ENCODE assay signal across 5 worm cellular contexts in genomic region chrII:7200051-7200599, ce11.
TF ChIP-seq lines count a peak whose summit lies in the region.

Gene pcrg-1 (plus strand): TSS chrII:7200549.

TF ChIP-seq in whole organism, L1 larva, 84 proteins besides CTCF, POLR2A, EP300 and RAD21 (continues in another document):
- peak; percentile 89 for TF ChIP-seq nhr-71 (tag; optimal IDR thresholded peaks at IDR 0.05; lab: Kevin White, UChicago)
- peak; percentile 89 for TF ChIP-seq nhr-20 (tag; optimal IDR thresholded peaks at IDR 0.05; lab: Kevin White, UChicago)
- TF ChIP-seq nhr-11 (tag; optimal IDR thresholded peaks at IDR 0.05; lab: Kevin White, UChicago): no peak
- peak; percentile 90 for TF ChIP-seq nhr-47 (tag; optimal IDR thresholded peaks at IDR 0.05; lab: Kevin White, UChicago)
- TF ChIP-seq lsy-2 (tag; optimal IDR thresholded peaks at IDR 0.05; lab: Kevin White, UChicago): peak; percentile 54 to 81
- no peak for TF ChIP-seq nhr-12 (tag; optimal IDR thresholded peaks at IDR 0.05; lab: Kevin White, UChicago)
- no peak for TF ChIP-seq fkh-10 (GFP tag; optimal IDR thresholded peaks at IDR 0.05; lab: Kevin White, UChicago)
- TF ChIP-seq dpl-1 (GFP tag; optimal IDR thresholded peaks at IDR 0.05; lab: Kevin White, UChicago): peak; percentile 45 to 59 (median 56)
- peak; percentile 85 for TF ChIP-seq lir-3 (tag; optimal IDR thresholded peaks at IDR 0.05; lab: Kevin White, UChicago; ENCODE audit: poor library complexity)
- no peak for TF ChIP-seq skn-1 (tag; optimal IDR thresholded peaks at IDR 0.05; lab: Kevin White, UChicago)
- TF ChIP-seq aly-2 (tag; optimal IDR thresholded peaks at IDR 0.05; lab: Kevin White, UChicago): peak; percentile 36
- peak; percentile 87 for TF ChIP-seq dsc-1 (tag; optimal IDR thresholded peaks at IDR 0.05; lab: Kevin White, UChicago)
- no peak for TF ChIP-seq tlp-1 (tag; optimal IDR thresholded peaks at IDR 0.05; lab: Kevin White, UChicago)
- peak; percentile 73 for TF ChIP-seq C16A3.4 (tag; optimal IDR thresholded peaks at IDR 0.05; lab: Kevin White, UChicago)
- peak; percentile 41 for TF ChIP-seq nhr-77 (tag; optimal IDR thresholded peaks at IDR 0.05; lab: Kevin White, UChicago)
- no peak for TF ChIP-seq hlh-4 (tag; optimal IDR thresholded peaks at IDR 0.05; lab: Kevin White, UChicago)
- peak; percentile 83 for TF ChIP-seq tbx-2 (tag; optimal IDR thresholded peaks at IDR 0.05; lab: Kevin White, UChicago)
- no peak for TF ChIP-seq C34B4.2 (tag; optimal IDR thresholded peaks at IDR 0.05; lab: Kevin White, UChicago)

TF ChIP-seq in whole organism, L3 larva, 47 proteins besides CTCF, POLR2A, EP300 and RAD21 (continues in another document):
- TF ChIP-seq ceh-16 (tag; optimal IDR thresholded peaks at IDR 0.05; lab: Kevin White, UChicago) (no peak), ceh-82 (tag; optimal IDR thresholded peaks at IDR 0.05; lab: Kevin White, UChicago) (peak; percentile 33), hmg-11 (tag; optimal IDR thresholded peaks at IDR 0.05; lab: Kevin White, UChicago) (no peak), mdl-1 (tag; optimal IDR thresholded peaks at IDR 0.05; lab: Kevin White, UChicago) (no peak), tbx-2 (tag; optimal IDR thresholded peaks at IDR 0.05; lab: Kevin White, UChicago) (peak; percentile 78), nhr-25 (tag; optimal IDR thresholded peaks at IDR 0.05; lab: Kevin White, UChicago) (peak; percentile 83), pha-4 (tag; optimal IDR thresholded peaks at IDR 0.05; lab: Kevin White, UChicago) (peak; percentile 46), nfya-1 (tag; optimal IDR thresholded peaks at IDR 0.05; lab: Kevin White, UChicago; ENCODE audit: insufficient read depth) (peak; percentile 67), unc-62 (GFP tag; optimal IDR thresholded peaks at IDR 0.05; lab: Kevin White, UChicago) (no peak), elt-2 (tag; optimal IDR thresholded peaks at IDR 0.05; lab: Kevin White, UChicago) (peak; percentile 41), ama-1 (optimal IDR thresholded peaks at IDR 0.05; lab: Kevin White, UChicago) (no peak), fkh-10 (GFP tag; optimal IDR thresholded peaks at IDR 0.05; lab: Kevin White, UChicago) (no peak), nhr-12 (tag; optimal IDR thresholded peaks at IDR 0.05; lab: Kevin White, UChicago) (no peak), nhr-237 (tag; optimal IDR thresholded peaks at IDR 0.05; lab: Kevin White, UChicago) (no peak), lin-39 (tag; optimal IDR thresholded peaks at IDR 0.05; lab: Kevin White, UChicago) (peak; percentile 66), snpc-4 (tag; optimal IDR thresholded peaks at IDR 0.05; lab: Kevin White, UChicago) (peak; percentile 99), R02D3.7 (tag; optimal IDR thresholded peaks at IDR 0.05; lab: Kevin White, UChicago) (peak; percentile 56), daf-12 (tag; optimal IDR thresholded peaks at IDR 0.05; lab: Kevin White, UChicago) (no peak), mml-1 (tag; optimal IDR thresholded peaks at IDR 0.05; lab: Kevin White, UChicago) (no peak)

TF ChIP-seq in whole organism, early embryonic, 17 proteins besides CTCF, POLR2A, EP300 and RAD21:
- peak; percentile 93 for TF ChIP-seq pes-1 (GFP tag; IDR thresholded peaks at IDR 0.05; lab: Robert Waterston, UW)
- peak; percentile 90 for TF ChIP-seq ceh-13 (GFP tag; optimal IDR thresholded peaks at IDR 0.05; lab: Kevin White, UChicago)
- TF ChIP-seq B0310.2 (tag; optimal IDR thresholded peaks at IDR 0.05; lab: Kevin White, UChicago): peak; percentile 85
- peak; percentile 92 for TF ChIP-seq tbx-37 (GFP tag; conservative IDR thresholded peaks at IDR 0.05; lab: Robert Waterston, UW)
- peak; percentile 93 for TF ChIP-seq sea-1 (GFP tag; conservative IDR thresholded peaks at IDR 0.05; lab: Robert Waterston, UW)
- peak; percentile 93 for TF ChIP-seq tbx-11 (GFP tag; IDR thresholded peaks at IDR 0.05; lab: Robert Waterston, UW)
- peak; percentile 62 for TF ChIP-seq hmbx-1 (tag; optimal IDR thresholded peaks at IDR 0.05; lab: Kevin White, UChicago)
- TF ChIP-seq hmg-4 (GFP tag; optimal IDR thresholded peaks at IDR 0.05; lab: Kevin White, UChicago): peak; percentile 99
- peak; percentile 89 for TF ChIP-seq flt-1 (GFP tag; IDR thresholded peaks at IDR 0.05; lab: Robert Waterston, UW)
- peak; percentile 94 for TF ChIP-seq F13C5.2 (tag; optimal IDR thresholded peaks at IDR 0.05; lab: Kevin White, UChicago)
- no peak for TF ChIP-seq ama-1 (optimal IDR thresholded peaks at IDR 0.05; lab: Kevin White, UChicago)
- TF ChIP-seq ceh-36 (tag; optimal IDR thresholded peaks at IDR 0.05; lab: Kevin White, UChicago): peak; percentile 85
- TF ChIP-seq scrt-1 (GFP tag; IDR thresholded peaks at IDR 0.05; lab: Robert Waterston, UW): peak; percentile 90
- peak; percentile 89 for TF ChIP-seq aly-1 (tag; optimal IDR thresholded peaks at IDR 0.05; lab: Kevin White, UChicago)
- peak; percentile 75 for TF ChIP-seq hnd-1 (tag; optimal IDR thresholded peaks at IDR 0.05; lab: Kevin White, UChicago)
- TF ChIP-seq ets-7 (tag; optimal IDR thresholded peaks at IDR 0.05; lab: Kevin White, UChicago): peak; percentile 82
- TF ChIP-seq tra-4 (tag; optimal IDR thresholded peaks at IDR 0.05; lab: Kevin White, UChicago): peak; percentile 83

TF ChIP-seq in whole organism, midembryonic, 9 proteins besides CTCF, POLR2A, EP300 and RAD21:
- TF ChIP-seq ztf-29 (GFP tag; IDR thresholded peaks at IDR 0.05; lab: Robert Waterston, UW) (peak; percentile 85), cog-1 (tag; optimal IDR thresholded peaks at IDR 0.05; lab: Kevin White, UChicago) (peak; percentile 74), tab-1 (GFP tag; IDR thresholded peaks at IDR 0.05; lab: Robert Waterston, UW) (peak; percentile 96), flt-1 (GFP tag; IDR thresholded peaks at IDR 0.05; lab: Robert Waterston, UW) (peak; percentile 95), T22C8.4 (GFP tag; IDR thresholded peaks at IDR 0.05; lab: Robert Waterston, UW) (peak; percentile 92), klf-2 (GFP tag; conservative IDR thresholded peaks at IDR 0.05; lab: Robert Waterston, UW) (peak; percentile 86), ztf-23 (GFP tag; IDR thresholded peaks at IDR 0.05; lab: Robert Waterston, UW) (peak; percentile 94), med-1 (GFP tag; optimal IDR thresholded peaks at IDR 0.05; lab: Kevin White, UChicago; ENCODE audit: insufficient read depth) (peak; percentile 61), ref-1 (GFP tag; conservative IDR thresholded peaks at IDR 0.05; lab: Robert Waterston, UW) (peak; percentile 82)
TF ChIP-seq in whole organism, midembryonic: peak in this region for 9.

TF ChIP-seq in whole organism, young adult, 124 proteins besides CTCF, POLR2A, EP300 and RAD21 (continues in another document):
- TF ChIP-seq snpc-1.3 (tag; optimal IDR thresholded peaks at IDR 0.05; lab: Kevin White, UChicago; ENCODE audit: insufficient read depth) (peak; percentile 79), lin-35 (GFP tag; optimal IDR thresholded peaks at IDR 0.05; lab: Kevin White, UChicago) (peak in 1 of 3 experiments; percentile 59), ztf-3 (GFP tag; optimal IDR thresholded peaks at IDR 0.05; lab: Kevin White, UChicago) (peak; percentile 20), madf-6 (GFP tag; IDR thresholded peaks at IDR 0.05; lab: Robert Waterston, UW) (peak; percentile 81), gei-17 (GFP tag; optimal IDR thresholded peaks at IDR 0.05; lab: Kevin White, UChicago) (no peak), Y67H2A.10 (GFP tag; conservative IDR thresholded peaks at IDR 0.05; lab: Robert Waterston, UW) (no peak), attf-6 (GFP tag; IDR thresholded peaks at IDR 0.05; lab: Robert Waterston, UW) (peak; percentile 88), ztf-26 (tag; optimal IDR thresholded peaks at IDR 0.05; lab: Kevin White, UChicago) (peak; percentile 71), rpc-1 (optimal IDR thresholded peaks at IDR 0.05; lab: Kevin White, UChicago) (peak; percentile 87), rpc-1 (tag; optimal IDR thresholded peaks at IDR 0.05; lab: Kevin White, UChicago) (peak; percentile 84), madf-3 (GFP tag; IDR thresholded peaks at IDR 0.05; lab: Robert Waterston, UW) (peak; percentile 84), nhr-90 (tag; optimal IDR thresholded peaks at IDR 0.05; lab: Kevin White, UChicago) (peak; percentile 90), rcor-1 (GFP tag; IDR thresholded peaks at IDR 0.05; lab: Robert Waterston, UW) (peak; percentile 62), madf-8 (GFP tag; conservative IDR thresholded peaks at IDR 0.05; lab: Robert Waterston, UW) (peak; percentile 53), hsf-1 (GFP tag; IDR thresholded peaks at IDR 0.05; lab: Robert Waterston, UW) (peak; percentile 65), T26A5.8 (tag; optimal IDR thresholded peaks at IDR 0.05; lab: Kevin White, UChicago) (peak; percentile 74), snpc-4 (GFP tag; optimal IDR thresholded peaks at IDR 0.05; lab: Kevin White, UChicago) (peak; percentile 96), snpc-4 (tag; optimal IDR thresholded peaks at IDR 0.05; lab: Kevin White, UChicago) (peak; percentile 97 to 99 (median 98)), snpc-3.4 (tag; optimal IDR thresholded peaks at IDR 0.05; lab: Kevin White, UChicago) (peak; percentile 90), fkh-3 (tag; optimal IDR thresholded peaks at IDR 0.05; lab: Kevin White, UChicago) (peak; percentile 68), B0019.2 (GFP tag; conservative IDR thresholded peaks at IDR 0.05; lab: Robert Waterston, UW) (no peak), lsy-27 (tag; optimal IDR thresholded peaks at IDR 0.05; lab: Kevin White, UChicago; ENCODE audit: borderline replicate concordance, insufficient read depth) (peak; percentile 50), hrde-1 (tag; optimal IDR thresholded peaks at IDR 0.05; lab: Kevin White, UChicago; ENCODE audit: borderline replicate concordance) (peak; percentile 30), egl-44 (GFP tag; IDR thresholded peaks at IDR 0.05; lab: Robert Waterston, UW) (peak; percentile 80; the same call in 1 of the 2 replicates), Y53F4B.3 (GFP tag; IDR thresholded peaks at IDR 0.05; lab: Robert Waterston, UW) (peak; percentile 28; the same call in 1 of the 2 replicates), madf-10 (tag; optimal IDR thresholded peaks at IDR 0.05; lab: Kevin White, UChicago) (peak; percentile 59), egrh-3 (GFP tag; IDR thresholded peaks at IDR 0.05; lab: Robert Waterston, UW) (peak; percentile 58; the same call in 1 of the 2 replicates), ama-1 (optimal IDR thresholded peaks at IDR 0.05; lab: Kevin White, UChicago) (no peak), ama-1 (GFP tag; optimal IDR thresholded peaks at IDR 0.05; lab: Kevin White, UChicago) (peak; percentile 43 to 86), efl-1 (GFP tag; optimal IDR thresholded peaks at IDR 0.05; lab: Kevin White, UChicago) (no peak), let-526 (GFP tag; IDR thresholded peaks at IDR 0.05; lab: Robert Waterston, UW) (peak; percentile 54; the same call in 1 of the 2 replicates), attf-3 (GFP tag; conservative IDR thresholded peaks at IDR 0.05; lab: Robert Waterston, UW) (peak; percentile 64), B0336.3 (GFP tag; IDR thresholded peaks at IDR 0.05; lab: Robert Waterston, UW) (peak; percentile 89), let-607 (tag; optimal IDR thresholded peaks at IDR 0.05; lab: Kevin White, UChicago) (peak; percentile 40 to 43), dox-1 (GFP tag; IDR thresholded peaks at IDR 0.05; lab: Robert Waterston, UW) (peak; percentile 90)

Comparison
In these comparisons a context has a peak if more than half of its experiments do, and no peak if none do; other contexts are left out.
1. Of the 8 proteins assayed by ChIP-seq in both whole organism, young adult and whole organism, L1 larva: peak only in whole organism, young adult: ama-1; only in whole organism, L1 larva: dpl-1, efl-1 and unc-130; in both: nhr-90 and snpc-4; in neither: 1; mixed calls (peak in some experiments, not most) for 1.